Fruit fly (Drosophila melanogaster) whole organism, adult: Measurements from ENCODE around the gene CG1537.

Experiments used
- CG11617 ChIP-seq: fragments of 200-800 bp; sonication (Bioruptor generic); optimal IDR thresholded peaks from 2 replicates; lab custom pipeline; 2017; ENCODE audit warnings: mild to moderate bottlenecking, missing biosample characterization, missing genetic modification reagents, missing genetic modification characterization
- CG12768 ChIP-seq: fragments of 200-800 bp; sonication (Bioruptor generic); optimal IDR thresholded peaks from 2 replicates; lab custom pipeline; 2017; ENCODE audit warnings: missing biosample characterization, missing genetic modification characterization, mild to moderate bottlenecking, moderate library complexity, missing genetic modification reagents
- CG14711 ChIP-seq: fragments of 200-800 bp; sonication (Bioruptor generic); optimal IDR thresholded peaks from 2 replicates; lab custom pipeline; 2018; ENCODE audit warnings: missing biosample characterization, mild to moderate bottlenecking, missing genetic modification characterization, moderate library complexity
- CG1620 ChIP-seq: fragments of 200-800 bp; sonication (Bioruptor generic); optimal IDR thresholded peaks from 2 replicates; lab custom pipeline; 2016; ENCODE audit warnings: missing biosample characterization, missing genetic modification characterization
- CG33017 ChIP-seq: fragments of 200-800 bp; sonication (Bioruptor generic); optimal IDR thresholded peaks from 2 replicates; lab custom pipeline; 2018; ENCODE audit warnings: missing biosample characterization, mild to moderate bottlenecking, missing genetic modification characterization, moderate library complexity
- CG5204 ChIP-seq: fragments of 200-800 bp; sonication (Bioruptor generic); optimal IDR thresholded peaks from 2 replicates; lab custom pipeline; 2016; ENCODE audit warnings: missing biosample characterization, missing genetic modification characterization
- CG7045 ChIP-seq: fragments of 200-800 bp; sonication (Bioruptor generic); optimal IDR thresholded peaks from 2 replicates; lab custom pipeline; 2017; ENCODE audit warnings: missing biosample characterization, mild to moderate bottlenecking, missing genetic modification characterization
- CG7101 ChIP-seq: fragments of 200-800 bp; sonication (Bioruptor generic); optimal IDR thresholded peaks from 2 replicates; lab custom pipeline; 2018; ENCODE audit warnings: missing biosample characterization, mild to moderate bottlenecking, missing genetic modification characterization, moderate library complexity
- Crg-1 ChIP-seq: fragments of 200-800 bp; sonication (Bioruptor generic); optimal IDR thresholded peaks from 2 replicates; lab custom pipeline; 2016; ENCODE audit warnings: missing biosample characterization, missing genetic modification characterization
- Hr96 ChIP-seq: fragments of 200-800 bp; sonication (Bioruptor generic); optimal IDR thresholded peaks from 2 replicates; lab custom pipeline; 2016; ENCODE audit warnings: missing biosample characterization, missing genetic modification characterization
- Mnt ChIP-seq: fragments of 200-800 bp; sonication (Bioruptor generic); optimal IDR thresholded peaks from 2 replicates; lab custom pipeline; 2016; ENCODE audit warnings: missing biosample characterization, mild to moderate bottlenecking, missing genetic modification characterization
- bab1 ChIP-seq: fragments of 200-800 bp; sonication (Bioruptor generic); optimal IDR thresholded peaks from 3 replicates; lab custom pipeline; 2019; ENCODE audit warnings: missing biosample characterization, mild to moderate bottlenecking, missing genetic modification characterization, moderate library complexity
- cic ChIP-seq: fragments of 200-800 bp; sonication (Bioruptor generic); optimal IDR thresholded peaks from 2 replicates; lab custom pipeline; 2017; ENCODE audit warnings: missing biosample characterization, mild to moderate bottlenecking, missing genetic modification characterization, moderate library complexity
- cnc ChIP-seq, 2 experiments: fragments of >200 bp; optimal IDR thresholded peaks; 2 replicates each; lab custom pipeline; 2017
- kay ChIP-seq: fragments of 200-800 bp; sonication (Bioruptor generic); peaks from one replicate; lab custom pipeline; 2016; ENCODE audit warnings: missing biosample characterization, missing genetic modification characterization, borderline replicate concordance
- ovo ChIP-seq: fragments of 200-800 bp; sonication (Bioruptor generic); optimal IDR thresholded peaks from 2 replicates; lab custom pipeline; 2016; ENCODE audit warnings: missing biosample characterization, missing genetic modification characterization
- pad ChIP-seq: fragments of 200-800 bp; sonication (Bioruptor generic); optimal IDR thresholded peaks from 3 replicates; lab custom pipeline; 2017; ENCODE audit warnings: missing biosample characterization, missing genetic modification characterization, mild to moderate bottlenecking, moderate library complexity, missing genetic modification reagents
- tj ChIP-seq: fragments of 200-800 bp; sonication (Bioruptor generic); optimal IDR thresholded peaks from 3 replicates; lab custom pipeline; 2017; ENCODE audit warnings: missing biosample characterization, mild to moderate bottlenecking, missing genetic modification characterization, moderate library complexity
- toe ChIP-seq: fragments of 200-800 bp; sonication (Bioruptor generic); optimal IDR thresholded peaks from 2 replicates; lab custom pipeline; 2016; ENCODE audit warnings: missing biosample characterization, missing genetic modification characterization

Gene CG1537

dm6 chrX:11095276-11095675 is 32.3 kb upstream of the CG1537 start:
- TF ChIP-seq cic (peak; percentile 15), kay (GFP tag; lab: Kevin White, UChicago) (no peak), Mnt (GFP tag; lab: Kevin White, UChicago) (peak; percentile 55)

- TF ChIP-seq CG1620 (GFP tag; lab: Kevin White, UChicago) (no peak), bab1 (GFP tag; lab: Kevin White, UChicago) (no peak), Hr96 (GFP tag; lab: Kevin White, UChicago) (no peak), kay (GFP tag; lab: Kevin White, UChicago) (no peak), Mnt (GFP tag; lab: Kevin White, UChicago) (no peak), tj (GFP tag; lab: Kevin White, UChicago) (no peak), CG12768 (no peak), pad (no peak), ovo (GFP tag; lab: Kevin White, UChicago) (no peak), CG14711 (no peak), CG7045 (GFP tag; lab: Kevin White, UChicago) (no peak), Crg-1 (GFP tag; lab: Kevin White, UChicago) (no peak), toe (no peak), CG5204 (GFP tag; lab: Kevin White, UChicago) (no peak)
Measured at dm6 chrX:11092201-11092600, 29.2 kb upstream of the CG1537 start, which contains the start of gene CG2061. CG2061 (plus strand) TSS chrX:11092492.

dm6 chrX:11090161-11090560 is 27.2 kb upstream of the CG1537 start, which contains the start of gene CG2076:
CG2076 (plus strand) TSS chrX:11090210.
- no peak for TF ChIP-seq cnc (optimal IDR thresholded peaks at IDR 0.05; lab: Kevin White, UChicago)
- peak; percentile 16 for TF ChIP-seq tj (GFP tag; lab: Kevin White, UChicago)

- TF ChIP-seq cic (no peak), ovo (GFP tag; lab: Kevin White, UChicago) (no peak), kay (GFP tag; lab: Kevin White, UChicago) (peak; percentile 5), CG33017 (tag; lab: Kevin White, UChicago) (peak; percentile 33), CG7101 (tag; lab: Kevin White, UChicago) (peak; percentile 70), pad (peak; percentile 31), CG14711 (peak; percentile 46), bab1 (GFP tag; lab: Kevin White, UChicago) (no peak), Crg-1 (GFP tag; lab: Kevin White, UChicago) (no peak), CG12768 (peak; percentile 17), Hr96 (GFP tag; lab: Kevin White, UChicago) (peak; percentile 41), CG11617 (GFP tag; lab: Kevin White, UChicago) (peak; percentile 29), Mnt (GFP tag; lab: Kevin White, UChicago) (peak; percentile 11)
Measured at dm6 chrX:11088778-11089340, 25.9 kb upstream of the CG1537 start, which contains the start of gene Vago. Vago (plus strand) TSS chrX:11089290.

dm6 chrX:11087384-11087783 is 24.4 kb upstream of the CG1537 start:
- TF ChIP-seq pad = peak; percentile 12
- peak; percentile 45 for TF ChIP-seq tj (GFP tag; lab: Kevin White, UChicago)
- peak; percentile 1 for TF ChIP-seq CG7101 (tag; lab: Kevin White, UChicago)
- no peak for TF ChIP-seq toe
- TF ChIP-seq Mnt (GFP tag; lab: Kevin White, UChicago) = peak; percentile 30
- peak; percentile 55 for TF ChIP-seq bab1 (GFP tag; lab: Kevin White, UChicago)
- peak; percentile 51 for TF ChIP-seq Hr96 (GFP tag; lab: Kevin White, UChicago)
- TF ChIP-seq CG5204 (GFP tag; lab: Kevin White, UChicago) = no peak
- peak; percentile 48 for TF ChIP-seq CG11617 (GFP tag; lab: Kevin White, UChicago)
- peak; percentile 11 for TF ChIP-seq ovo (GFP tag; lab: Kevin White, UChicago)

- TF ChIP-seq CG7101 (tag; lab: Kevin White, UChicago) = no peak
- no peak for TF ChIP-seq CG5204 (GFP tag; lab: Kevin White, UChicago)
- peak; percentile 32 for TF ChIP-seq CG12768
- peak; percentile 25 for TF ChIP-seq tj (GFP tag; lab: Kevin White, UChicago)
- TF ChIP-seq CG1620 (GFP tag; lab: Kevin White, UChicago) = no peak
Measured at dm6 chrX:11086250-11086649, 23.3 kb upstream of the CG1537 start, which contains the start of gene sev. sev (minus strand) TSS chrX:11086299.

- TF ChIP-seq cic (no peak), tj (GFP tag; lab: Kevin White, UChicago) (peak; percentile 91)
Measured at dm6 chrX:11083007-11083406, 20.0 kb upstream of the CG1537 start.

- TF ChIP-seq toe (no peak), CG14711 (no peak), pad (no peak), CG7101 (tag; lab: Kevin White, UChicago) (no peak), cic (no peak), cnc (optimal IDR thresholded peaks at IDR 0.05; lab: Kevin White, UChicago) (no peak), ovo (GFP tag; lab: Kevin White, UChicago) (no peak), CG1620 (GFP tag; lab: Kevin White, UChicago) (no peak), Crg-1 (GFP tag; lab: Kevin White, UChicago) (no peak), tj (GFP tag; lab: Kevin White, UChicago) (peak; percentile 74), CG11617 (GFP tag; lab: Kevin White, UChicago) (no peak), bab1 (GFP tag; lab: Kevin White, UChicago) (peak; percentile 79), Hr96 (GFP tag; lab: Kevin White, UChicago) (no peak), Mnt (GFP tag; lab: Kevin White, UChicago) (no peak), kay (GFP tag; lab: Kevin White, UChicago) (no peak), CG33017 (tag; lab: Kevin White, UChicago) (no peak)
Measured at dm6 chrX:11081834-11082233, 18.9 kb upstream of the CG1537 start.
